Worm (Caenorhabditis elegans) whole organism, late embryonic: ENCODE measurements around the gene fbxa-135.

Experiments
- C08G9.2 ChIP-seq: sonication (generic microtip); optimal IDR thresholded peaks from 2 replicates; lab custom pipeline; 2016; ENCODE audit warnings: mild to moderate bottlenecking, missing genetic modification characterization, moderate library complexity, missing compliant biosample characterization
- F13H6.1 ChIP-seq: sonication (generic microtip); optimal IDR thresholded peaks from 2 replicates; lab custom pipeline; 2016; ENCODE audit warnings: missing genetic modification characterization, missing compliant biosample characterization
- ama-1 ChIP-seq: fragments of 150-350 bp; optimal IDR thresholded peaks from 2 replicates; lab custom pipeline; 2014
- gmeb-2 ChIP-seq: sonication (generic microtip); optimal IDR thresholded peaks from 2 replicates; lab custom pipeline; 2016; ENCODE audit warnings: missing genetic modification characterization, inconsistent platforms, missing compliant biosample characterization
- nfya-1 ChIP-seq: sonication (generic microtip); optimal IDR thresholded peaks from 2 replicates; lab custom pipeline; 2017; ENCODE audit warnings: missing genetic modification characterization, mild to moderate bottlenecking, missing compliant biosample characterization, antibody characterized with exemption, moderate library complexity
- nhr-11 ChIP-seq: fragments of 150-350 bp; optimal IDR thresholded peaks from 2 replicates; lab custom pipeline; 2014; ENCODE audit warnings: missing biosample characterization, missing genetic modification characterization
- npax-4 ChIP-seq: sonication (generic microtip); optimal IDR thresholded peaks from 2 replicates; lab custom pipeline; 2016; ENCODE audit warnings: missing genetic modification characterization, missing compliant biosample characterization
- pag-3 ChIP-seq: sonication (generic microtip); optimal IDR thresholded peaks from 2 replicates; lab custom pipeline; 2016; ENCODE audit warnings: missing compliant biosample characterization, missing genetic modification characterization, borderline replicate concordance
- tbx-2 ChIP-seq: sonication (generic microtip); optimal IDR thresholded peaks from 2 replicates; lab custom pipeline; 2016; ENCODE audit warnings: missing genetic modification characterization, missing compliant biosample characterization
- tbx-7 ChIP-seq: sonication (generic microtip); optimal IDR thresholded peaks from 2 replicates; lab custom pipeline; 2016; ENCODE audit warnings: missing genotype, missing genetic modification characterization, missing compliant biosample characterization

ce11 chrV:15380857-15381256 is 21.2 kb upstream of the fbxa-135 start, which contains the start of gene dhs-23:
- TF ChIP-seq C08G9.2 (tag; lab: Kevin White, UChicago), result no peak
- TF ChIP-seq ama-1 (lab: Kevin White, UChicago), result no peak
- no peak for TF ChIP-seq nhr-11 (tag; lab: Kevin White, UChicago)
- no peak for TF ChIP-seq tbx-7
- TF ChIP-seq npax-4 (tag; lab: Kevin White, UChicago), result no peak
- no peak for TF ChIP-seq tbx-2 (tag; lab: Kevin White, UChicago)
- no peak for TF ChIP-seq pag-3
- TF ChIP-seq nfya-1 (tag; lab: Kevin White, UChicago), result no peak
- no peak for TF ChIP-seq F13H6.1 (tag; lab: Kevin White, UChicago)
- TF ChIP-seq gmeb-2, result no peak
